Fruit fly (Drosophila melanogaster) whole organism: ENCODE results near the gene CG13631.

Source experiments
- CG8478 ChIP-seq: fragments of >200 bp; optimal IDR thresholded peaks from 2 replicates; lab custom pipeline; 2018; ENCODE audit warnings: inconsistent platforms
- Dll ChIP-seq: fragments of >200 bp; optimal IDR thresholded peaks from 2 replicates; lab custom pipeline; 2017
- EcR ChIP-seq, 2 experiments: fragments of >200 bp; optimal IDR thresholded peaks; 2 replicates each; lab custom pipeline; 2017; ENCODE audit warnings: missing biosample characterization in 2 of 2, missing genetic modification characterization in 2 of 2, missing genetic modification reagents in 2 of 2
- pan ChIP-seq: fragments of >200 bp; optimal IDR thresholded peaks from 2 replicates; lab custom pipeline; 2017
- psq ChIP-seq: fragments of >200 bp; optimal IDR thresholded peaks from 2 replicates; lab custom pipeline; 2017
- usp ChIP-seq: fragments of >200 bp; optimal IDR thresholded peaks from 2 replicates; lab custom pipeline; 2017; ENCODE audit warnings: missing biosample characterization, missing genetic modification characterization, mixed read lengths

- no peak for TF ChIP-seq Dll (lab: Kevin White, UChicago)
- TF ChIP-seq psq = no peak
- no peak for TF ChIP-seq usp (GFP tag; lab: Kevin White, UChicago)
- TF ChIP-seq EcR (GFP tag; optimal IDR thresholded peaks at IDR 0.05; lab: Kevin White, UChicago) = no peak
- no peak for TF ChIP-seq pan (lab: Kevin White, UChicago)
- TF ChIP-seq CG8478 (lab: Kevin White, UChicago) = no peak
These were observed 4.2 kb upstream of the CG13631 start, which contains the start of gene AstA for dm6 chr3R:24764971-24765370.
